Worm (Caenorhabditis elegans): ENCODE data around the gene str-18.

DNA sequence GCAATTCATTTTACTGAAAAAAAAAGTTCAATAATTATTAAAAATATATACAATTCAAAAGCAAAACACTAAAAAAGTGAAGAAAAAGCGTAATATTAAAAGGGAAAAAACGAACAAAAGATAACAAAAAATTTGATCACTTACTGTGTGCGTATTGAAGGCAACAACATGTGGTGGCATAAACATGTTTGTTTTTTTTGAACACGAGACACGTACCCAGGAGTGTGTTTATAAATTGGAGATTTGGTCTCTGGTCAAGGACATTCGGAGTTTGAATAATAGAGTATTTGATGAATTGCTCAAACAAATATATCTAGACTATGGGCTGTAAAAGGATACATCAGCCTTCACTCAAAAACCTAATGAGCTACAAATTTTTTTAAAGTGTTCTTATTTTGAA is 26.1 kb downstream of the str-18 start:
- no peak for TF ChIP-seq snpc-4 (tag; optimal IDR thresholded peaks at IDR 0.05)
- TF ChIP-seq lsy-2 (tag; optimal IDR thresholded peaks at IDR 0.05) = no peak
